Worm (Caenorhabditis elegans) whole organism, young adult: ENCODE measurements around the gene rab-21.

Experiments
- F39B2.1 ChIP-seq: fragments of 200-800 bp; sonication (Bioruptor generic); IDR thresholded peaks from 2 replicates; pipeline ENCODE4 v1.3.6; 2022; ENCODE audit warnings: missing genetic modification reagents, missing genetic modification characterization, missing compliant biosample characterization
- F57A8.1 ChIP-seq: fragments of 200-800 bp; sonication (Bioruptor generic); optimal IDR thresholded peaks from 2 replicates; lab custom pipeline; 2018; ENCODE audit warnings: mild to moderate bottlenecking, missing genetic modification characterization, moderate library complexity, missing compliant biosample characterization
- madf-6 ChIP-seq: fragments of 200-800 bp; sonication (Bioruptor generic); IDR thresholded peaks from 2 replicates; pipeline ENCODE4 v1.3.6; 2022; ENCODE audit warnings: missing genetic modification reagents, missing genetic modification characterization, missing compliant biosample characterization
- xnd-1 ChIP-seq: sonication (generic microtip); optimal IDR thresholded peaks from 2 replicates; lab custom pipeline; 2016; ENCODE audit warnings: missing genotype, missing genetic modification reagents, missing genetic modification characterization, missing compliant biosample characterization

ce11 chrII:8751042-8751441, 36.2 kb upstream of the rab-21 start:
- TF ChIP-seq F39B2.1 (GFP tag; lab: Robert Waterston, UW) = no peak
- no peak for TF ChIP-seq madf-6
- TF ChIP-seq F57A8.1 = no peak
- TF ChIP-seq xnd-1 (tag; lab: Kevin White, UChicago) = no peak
